Worm (Caenorhabditis elegans) whole organism, young adult: ENCODE results near the gene H03G16.1.

Source experiments
- Y53G8AR.9 ChIP-seq: fragments of 200-800 bp; sonication (Bioruptor generic); conservative IDR thresholded peaks from 2 replicates; pipeline ENCODE4 v1.3.6; 2022; ENCODE audit warnings: missing genetic modification reagents, missing genetic modification characterization, missing compliant biosample characterization
- ceh-79 ChIP-seq: sonication (generic microtip); optimal IDR thresholded peaks from 2 replicates; lab custom pipeline; 2017; ENCODE audit warnings: mild to moderate bottlenecking, missing genetic modification characterization, missing compliant biosample characterization
- chd-7 ChIP-seq: sonication (generic microtip); optimal IDR thresholded peaks from 2 replicates; lab custom pipeline; 2016; ENCODE audit warnings: mild to moderate bottlenecking, missing genetic modification characterization, moderate library complexity, missing compliant biosample characterization
- gei-17 ChIP-seq: fragments of 200-800 bp; sonication (Bioruptor generic); optimal IDR thresholded peaks from 2 replicates; lab custom pipeline; 2018; ENCODE audit warnings: mild to moderate bottlenecking, missing genetic modification characterization, missing compliant biosample characterization
- mcd-1 ChIP-seq: fragments of 200-800 bp; sonication (Bioruptor generic); IDR thresholded peaks from 2 replicates; pipeline ENCODE4 v1.3.6; 2022; ENCODE audit warnings: missing genetic modification reagents, missing genetic modification characterization, missing compliant biosample characterization
- pbrm-1 ChIP-seq: fragments of 200-800 bp; sonication (Bioruptor generic); IDR thresholded peaks from 2 replicates; pipeline ENCODE4 v1.3.6; 2022; ENCODE audit warnings: missing genetic modification reagents, missing genetic modification characterization, missing compliant biosample characterization
- snpc-4 ChIP-seq, 5 experiments: fragments of 150-350 bp in 1 of 5; sonication (generic microtip) in 4 of 5; optimal IDR thresholded peaks; 2 replicates each; lab custom pipeline; 2014 to 2018; ENCODE audit warnings: missing genetic modification characterization in 5 of 5, missing biosample characterization in 3 of 5, antibody characterized with exemption in 2 of 5, mild to moderate bottlenecking in 2 of 5, missing compliant biosample characterization in 2 of 5, missing genotype in 2 of 5, moderate library complexity in 2 of 5, missing genetic modification reagents in 1 of 5

- no peak for TF ChIP-seq snpc-4 (GFP tag; optimal IDR thresholded peaks at IDR 0.05; lab: Kevin White, UChicago)
- no peak for TF ChIP-seq snpc-4 (tag; optimal IDR thresholded peaks at IDR 0.05; lab: Kevin White, UChicago)
- no peak for TF ChIP-seq mcd-1 (GFP tag; lab: Robert Waterston, UW)
- no peak for TF ChIP-seq ceh-79 (tag; lab: Kevin White, UChicago)
- TF ChIP-seq Y53G8AR.9, result no peak
- no peak for TF ChIP-seq pbrm-1 (GFP tag; lab: Robert Waterston, UW)
- no peak for TF ChIP-seq chd-7 (tag; lab: Kevin White, UChicago)
- no peak for TF ChIP-seq gei-17 (GFP tag; lab: Kevin White, UChicago)
Measured at ce11 chrX:15057900-15058299, 4.2 kb downstream of the H03G16.1 start.
